Worm (Caenorhabditis elegans) whole organism, L1 larva: ENCODE results near the gene srh-194.
"Not testable (repeated sequence)": the region's sequence is repeated elsewhere in the genome, so short reads cannot be mapped to it uniquely, and the experiment has no call there.

Source experiments
- C04F5.9 ChIP-seq: sonication (generic microtip); optimal IDR thresholded peaks from 2 replicates; lab custom pipeline; 2016; ENCODE audit warnings: missing genetic modification characterization, missing compliant biosample characterization
- aha-1 ChIP-seq: fragments of 150-350 bp; optimal IDR thresholded peaks from 2 replicates; lab custom pipeline; 2014; ENCODE audit warnings: missing biosample characterization, missing genetic modification characterization
- blmp-1 ChIP-seq: fragments of 150-350 bp; optimal IDR thresholded peaks from 2 replicates; lab custom pipeline; 2014; ENCODE audit warnings: missing biosample characterization, missing genetic modification characterization
- ceh-63 ChIP-seq: fragments of 200-800 bp; sonication (Bioruptor generic); optimal IDR thresholded peaks from 2 replicates; lab custom pipeline; 2018; ENCODE audit warnings: mild to moderate bottlenecking, missing genetic modification characterization, missing compliant biosample characterization
- ceh-8 ChIP-seq: fragments of 200-800 bp; sonication (Bioruptor generic); optimal IDR thresholded peaks from 2 replicates; lab custom pipeline; 2018; ENCODE audit warnings: mild to moderate bottlenecking, missing genetic modification characterization, moderate library complexity, missing compliant biosample characterization
- ceh-82 ChIP-seq, 3 experiments: fragments of 150-350 bp in 1 of 3; sonication (generic microtip) in 2 of 3; optimal IDR thresholded peaks; 2 replicates each; lab custom pipeline; 2014 to 2017; ENCODE audit warnings: missing biosample characterization in 3 of 3, missing genetic modification characterization in 3 of 3
- ceh-90 ChIP-seq: sonication (generic microtip); optimal IDR thresholded peaks from 2 replicates; lab custom pipeline; 2016; ENCODE audit warnings: missing genetic modification characterization, missing compliant biosample characterization
- dpl-1 ChIP-seq, 3 experiments: fragments of 150-350 bp in 2 of 3; sonication (generic microtip) in 1 of 3; optimal IDR thresholded peaks; 2 replicates each; lab custom pipeline; 2014 to 2017; ENCODE audit warnings: missing biosample characterization in 3 of 3, missing genetic modification characterization in 3 of 3, missing genetic modification reagents in 3 of 3
- efl-1 ChIP-seq, 4 experiments: fragments of 150-350 bp; optimal IDR thresholded peaks in 3 of 4; peaks in 1 of 4; 1 replicate in 1 of 4; 2 replicates in 3 of 4; lab custom pipeline; 2014; ENCODE audit warnings: missing biosample characterization in 2 of 4, missing genetic modification characterization in 2 of 4, missing genetic modification reagents in 2 of 4
- efl-3 ChIP-seq: fragments of 200-800 bp; sonication (Bioruptor generic); optimal IDR thresholded peaks from 2 replicates; lab custom pipeline; 2018; ENCODE audit warnings: mild to moderate bottlenecking, missing genetic modification characterization, missing compliant biosample characterization
- elt-2 ChIP-seq: sonication (generic microtip); optimal IDR thresholded peaks from 2 replicates; lab custom pipeline; 2016; ENCODE audit warnings: missing genetic modification characterization, mild to moderate bottlenecking, inconsistent platforms, missing compliant biosample characterization, missing genetic modification reagents
- ets-5 ChIP-seq: fragments of 200-800 bp; sonication (Bioruptor generic); IDR thresholded peaks from 2 replicates; pipeline ENCODE4 v1.3.6; 2022; ENCODE audit warnings: missing genetic modification characterization, missing compliant biosample characterization
- fkh-10 ChIP-seq: sonication (generic microtip); optimal IDR thresholded peaks from 2 replicates; lab custom pipeline; 2017; ENCODE audit warnings: missing biosample characterization, missing genetic modification reagents, missing genetic modification characterization
- grh-1 ChIP-seq: fragments of 200-800 bp; sonication (Bioruptor generic); IDR thresholded peaks from 2 replicates; pipeline ENCODE4 v1.3.6; 2022; ENCODE audit warnings: missing genetic modification reagents, missing genetic modification characterization, missing compliant biosample characterization
- hlh-17 ChIP-seq: fragments of 200-800 bp; sonication (Bioruptor generic); optimal IDR thresholded peaks from 2 replicates; lab custom pipeline; 2018; ENCODE audit warnings: missing genetic modification characterization, mild to moderate bottlenecking, missing compliant biosample characterization, moderate library complexity, borderline replicate concordance
- hlh-4 ChIP-seq: sonication (generic microtip); optimal IDR thresholded peaks from 2 replicates; lab custom pipeline; 2016; ENCODE audit warnings: mild to moderate bottlenecking, missing genetic modification characterization, missing compliant biosample characterization
- jun-1 ChIP-seq: fragments of 150-350 bp; optimal IDR thresholded peaks from 2 replicates; lab custom pipeline; 2014; ENCODE audit warnings: missing biosample characterization, missing genetic modification reagents, missing genetic modification characterization
- lin-13 ChIP-seq: fragments of 150-350 bp; optimal IDR thresholded peaks from 2 replicates; lab custom pipeline; 2014; ENCODE audit warnings: missing biosample characterization, missing genetic modification reagents, missing genetic modification characterization
- lin-15B ChIP-seq: fragments of 150-350 bp; sonication (generic microtip); optimal IDR thresholded peaks from 3 replicates; lab custom pipeline; 2014; ENCODE audit warnings: missing biosample characterization, missing genetic modification characterization
- lin-35 ChIP-seq, 2 experiments: fragments of 150-350 bp; optimal IDR thresholded peaks; 2 replicates each; lab custom pipeline; 2014; ENCODE audit warnings: missing biosample characterization in 2 of 2, missing genetic modification characterization in 2 of 2, missing genetic modification reagents in 2 of 2
- nhr-11 ChIP-seq: fragments of 150-350 bp; optimal IDR thresholded peaks from 2 replicates; lab custom pipeline; 2014; ENCODE audit warnings: missing biosample characterization, missing genetic modification characterization
- nhr-12 ChIP-seq: sonication (generic microtip); optimal IDR thresholded peaks from 2 replicates; lab custom pipeline; 2017; ENCODE audit warnings: missing biosample characterization, missing genetic modification characterization
- nhr-20 ChIP-seq: sonication (generic microtip); optimal IDR thresholded peaks from 2 replicates; lab custom pipeline; 2016; ENCODE audit warnings: mild to moderate bottlenecking, missing genetic modification characterization, missing compliant biosample characterization
- nhr-237 ChIP-seq: fragments of 150-350 bp; optimal IDR thresholded peaks from 2 replicates; lab custom pipeline; 2014; ENCODE audit warnings: missing biosample characterization, missing genetic modification characterization
- nhr-28 ChIP-seq: fragments of 150-350 bp; optimal IDR thresholded peaks from 2 replicates; lab custom pipeline; 2014; ENCODE audit warnings: missing biosample characterization, missing genetic modification characterization
- nhr-71 ChIP-seq: sonication (generic microtip); optimal IDR thresholded peaks from 2 replicates; lab custom pipeline; 2016; ENCODE audit warnings: mild to moderate bottlenecking, missing genetic modification characterization, moderate library complexity, missing compliant biosample characterization
- nhr-76 ChIP-seq: sonication (generic microtip); optimal IDR thresholded peaks from 2 replicates; lab custom pipeline; 2017; ENCODE audit warnings: missing biosample characterization, missing genetic modification characterization
- nhr-84 ChIP-seq: sonication (generic microtip); optimal IDR thresholded peaks from 2 replicates; lab custom pipeline; 2017; ENCODE audit warnings: missing biosample characterization, missing genetic modification characterization
- pag-3 ChIP-seq: sonication (generic microtip); optimal IDR thresholded peaks from 2 replicates; lab custom pipeline; 2017; ENCODE audit warnings: missing genetic modification characterization, mild to moderate bottlenecking, missing compliant biosample characterization, antibody characterized with exemption, borderline replicate concordance; ENCODE audit not compliant: insufficient read depth
- pax-3 ChIP-seq: fragments of 200-800 bp; sonication (Bioruptor generic); optimal IDR thresholded peaks from 2 replicates; lab custom pipeline; 2018; ENCODE audit warnings: mild to moderate bottlenecking, missing genetic modification characterization, moderate library complexity, missing compliant biosample characterization
- snu-23 ChIP-seq: sonication (generic microtip); optimal IDR thresholded peaks from 2 replicates; lab custom pipeline; 2016; ENCODE audit warnings: missing genetic modification characterization, missing compliant biosample characterization
- unc-30 ChIP-seq: sonication (generic microtip); optimal IDR thresholded peaks from 2 replicates; lab custom pipeline; 2017; ENCODE audit warnings: missing biosample characterization, missing genetic modification characterization
- unc-98 ChIP-seq: fragments of 200-800 bp; sonication (Bioruptor generic); IDR thresholded peaks from 2 replicates; pipeline ENCODE4 v1.3.6; 2022; ENCODE audit warnings: missing genetic modification characterization, missing compliant biosample characterization
- vab-15 ChIP-seq: sonication (generic microtip); optimal IDR thresholded peaks from 2 replicates; lab custom pipeline; 2017; ENCODE audit warnings: missing genotype, mild to moderate bottlenecking, missing genetic modification characterization, missing compliant biosample characterization
- xbp-1 ChIP-seq: sonication (generic microtip); optimal IDR thresholded peaks from 2 replicates; lab custom pipeline; 2016; ENCODE audit warnings: missing genetic modification characterization, missing compliant biosample characterization
- zag-1 ChIP-seq: fragments of 150-350 bp; optimal IDR thresholded peaks from 2 replicates; lab custom pipeline; 2014; ENCODE audit warnings: missing biosample characterization, missing genetic modification characterization
- zip-4 ChIP-seq: fragments of 200-800 bp; sonication (Bioruptor generic); optimal IDR thresholded peaks from 2 replicates; lab custom pipeline; 2018; ENCODE audit warnings: mild to moderate bottlenecking, missing genetic modification characterization, moderate library complexity, missing compliant biosample characterization
- ztf-11 ChIP-seq, 2 experiments: sonication (generic microtip); optimal IDR thresholded peaks; 2 replicates each; lab custom pipeline; 2016 to 2017; ENCODE audit warnings: missing genetic modification characterization in 2 of 2, missing biosample characterization in 1 of 2, missing compliant biosample characterization in 1 of 2

The srh-194 gene

ce11 chrV:4298579-4298978, 5.3 kb upstream of the srh-194 start, which contains the start of gene ZC132.11:
TSS of gene ZC132.11 (minus strand) at chrV:4298679.
- TF ChIP-seq ceh-90 (tag; lab: Kevin White, UChicago) (no peak), ztf-11 (tag; optimal IDR thresholded peaks at IDR 0.05; lab: Kevin White, UChicago) (no peak), grh-1 (GFP tag; lab: Robert Waterston, UW) (no peak), nhr-71 (no peak), efl-1 (optimal IDR thresholded peaks at IDR 0.05; lab: Kevin White, UChicago) (no peak), efl-1 (GFP tag; optimal IDR thresholded peaks at IDR 0.05 in 1 of 2; lab: Kevin White, UChicago) (no peak), blmp-1 (no peak), efl-3 (GFP tag; lab: Kevin White, UChicago) (no peak), jun-1 (tag; lab: Kevin White, UChicago) (no peak), hlh-17 (no peak), aha-1 (tag; lab: Kevin White, UChicago) (no peak), pax-3 (tag; lab: Kevin White, UChicago) (no peak), nhr-20 (tag; lab: Kevin White, UChicago) (no peak), ets-5 (no peak), lin-13 (GFP tag; lab: Kevin White, UChicago) (no peak)

- TF ChIP-seq fkh-10 (GFP tag; lab: Kevin White, UChicago) (no peak), zag-1 (no peak)
These were observed 2.6 kb upstream of the srh-194 start, which contains the start of gene F47D2.11 for ce11 chrV:4295920-4296319. TSS of gene F47D2.11 (minus strand) at chrV:4296020.

ce11 chrV:4290093-4290492, 3.2 kb downstream of the srh-194 start, which contains the start of gene srh-193:
TSS of gene srh-193 (minus strand) at chrV:4290193.
- TF ChIP-seq efl-1 (optimal IDR thresholded peaks at IDR 0.05; lab: Kevin White, UChicago) = not testable (repeated sequence)
- TF ChIP-seq efl-1 (GFP tag; optimal IDR thresholded peaks at IDR 0.05 in 1 of 2; lab: Kevin White, UChicago) = peak in 1 of 2 experiments; percentile 71

DNA sequence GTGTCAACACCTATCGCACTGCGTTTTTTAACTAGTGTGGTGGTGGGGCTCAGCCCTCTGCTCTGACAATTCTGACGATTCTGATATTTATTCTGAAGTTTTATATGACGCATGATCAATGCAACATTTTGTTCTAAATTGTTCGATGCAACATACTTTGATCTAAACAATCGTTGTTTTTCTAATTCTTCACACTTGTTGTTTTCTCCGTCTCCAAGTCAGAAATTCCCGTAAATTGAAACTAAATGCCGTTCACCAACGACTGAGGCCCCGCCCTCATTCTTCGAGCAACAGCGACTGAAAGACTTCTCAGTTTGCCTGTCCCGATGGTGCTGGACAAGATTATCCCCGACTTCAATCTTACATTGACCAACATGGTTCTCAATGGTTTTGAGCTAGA, 8.6 kb downstream of the srh-194 start, which contains the start of gene srt-19:
srt-19 (plus strand) TSS at position 301 of the 400 bp plus-strand sequence.
- not testable (repeated sequence) for TF ChIP-seq lin-35 (GFP tag; optimal IDR thresholded peaks at IDR 0.05; lab: Kevin White, UChicago); lin-15B (tag; lab: Kevin White, UChicago); unc-98 (GFP tag; lab: Robert Waterston, UW)
- TF ChIP-seq, all 84 proteins: peak for 0; not testable (repeated sequence) for 84

ce11 chrV:4281699-4282098, 11.6 kb downstream of the srh-194 start, which contains the start of gene srt-37:
TSS of gene srt-37 (minus strand) at chrV:4281799.
- not testable (repeated sequence) for TF ChIP-seq nhr-12 (tag; lab: Kevin White, UChicago); zip-4 (GFP tag; lab: Kevin White, UChicago); xbp-1

DNA sequence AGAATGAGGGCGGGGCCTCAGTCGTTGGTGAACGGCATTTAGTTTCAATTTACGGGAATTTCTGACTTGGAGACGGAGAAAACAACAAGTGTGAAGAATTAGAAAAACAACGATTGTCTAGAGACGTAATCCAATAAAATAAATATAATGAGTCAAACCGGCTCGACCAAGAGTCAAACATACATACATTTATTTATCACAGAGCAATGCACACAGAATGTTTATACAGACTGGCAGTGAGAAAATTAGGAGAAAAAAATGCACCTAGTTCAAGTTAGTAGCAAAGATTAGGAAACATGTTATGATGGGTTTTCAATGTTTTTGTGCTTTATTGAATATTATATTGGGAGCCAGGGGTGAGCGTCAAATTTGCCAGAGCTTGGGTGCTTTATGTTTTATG, 14.6 kb downstream of the srh-194 start, which contains the start of gene srt-20:
srt-20 (minus strand) TSS at position 101 of the 400 bp plus-strand sequence.
- TF ChIP-seq grh-1 (GFP tag; lab: Robert Waterston, UW); nhr-237 (tag; lab: Kevin White, UChicago); nhr-12 (tag; lab: Kevin White, UChicago): not testable (repeated sequence)

- no peak for TF ChIP-seq ceh-82 (tag; optimal IDR thresholded peaks at IDR 0.05; lab: Kevin White, UChicago)
- TF ChIP-seq hlh-4 (tag; lab: Kevin White, UChicago) = no peak
- no peak for TF ChIP-seq elt-2 (tag; lab: Kevin White, UChicago)
- no peak for TF ChIP-seq nhr-76
- no peak for TF ChIP-seq unc-30 (tag; lab: Kevin White, UChicago)
- no peak for TF ChIP-seq nhr-84 (tag; lab: Kevin White, UChicago)
- TF ChIP-seq snu-23 = no peak
- no peak for TF ChIP-seq nhr-20 (tag; lab: Kevin White, UChicago)
- no peak for TF ChIP-seq ceh-8 (GFP tag; lab: Kevin White, UChicago)
- TF ChIP-seq lin-15B (tag; lab: Kevin White, UChicago) = no peak
- TF ChIP-seq vab-15 = no peak
- TF ChIP-seq pag-3 (tag; lab: Kevin White, UChicago) = no peak
- TF ChIP-seq fkh-10 (GFP tag; lab: Kevin White, UChicago) = no peak
- TF ChIP-seq nhr-11 (tag; lab: Kevin White, UChicago) = no peak
- no peak for TF ChIP-seq nhr-28 (tag; lab: Kevin White, UChicago)
- TF ChIP-seq dpl-1 (GFP tag; optimal IDR thresholded peaks at IDR 0.05; lab: Kevin White, UChicago) = no peak
- TF ChIP-seq ceh-63 (GFP tag; lab: Kevin White, UChicago) = no peak
- no peak for TF ChIP-seq C04F5.9 (tag; lab: Kevin White, UChicago)
- no peak for TF ChIP-seq grh-1 (GFP tag; lab: Robert Waterston, UW)
- TF ChIP-seq, all 84 proteins: peak for 0
These were observed 20.0 kb downstream of the srh-194 start for ce11 chrV:4273372-4273771.
